Worm (Caenorhabditis elegans): ENCODE measurements around the gene T06D8.2.

DNA sequence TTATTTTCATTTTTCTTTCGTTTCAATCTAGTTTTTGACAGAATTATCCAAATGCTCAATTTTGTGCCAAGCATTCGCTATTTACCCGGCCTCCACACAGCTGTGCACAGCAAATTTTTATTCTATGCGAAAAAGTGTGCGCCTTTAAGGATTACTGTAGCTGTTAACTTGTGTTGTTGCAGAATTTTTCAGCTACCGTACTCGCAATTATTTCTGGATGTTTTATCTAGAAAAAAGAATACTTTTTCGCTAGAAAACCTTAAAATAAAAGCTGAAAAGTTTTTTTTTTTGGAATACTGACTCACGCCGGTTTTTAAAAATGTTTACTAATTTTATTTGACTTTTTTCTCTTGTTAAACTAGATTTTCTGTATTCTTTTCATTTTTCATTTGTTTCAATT lies 15.0 kb downstream of the T06D8.2 start:
- no peak for TF ChIP-seq ama-1 (optimal IDR thresholded peaks at IDR 0.05)
- no peak for TF ChIP-seq B0310.2 (tag; optimal IDR thresholded peaks at IDR 0.05)
- no peak for TF ChIP-seq scrt-1 (GFP tag; IDR thresholded peaks at IDR 0.05)
- no peak for TF ChIP-seq F13C5.2 (tag; optimal IDR thresholded peaks at IDR 0.05)
- no peak for TF ChIP-seq flt-1 (GFP tag; IDR thresholded peaks at IDR 0.05)
- no peak for TF ChIP-seq sea-1 (GFP tag; conservative IDR thresholded peaks at IDR 0.05)
- no peak for TF ChIP-seq pes-1 (GFP tag; IDR thresholded peaks at IDR 0.05)
- TF ChIP-seq tra-4 (tag; optimal IDR thresholded peaks at IDR 0.05): no peak
- TF ChIP-seq hmbx-1 (tag; optimal IDR thresholded peaks at IDR 0.05): no peak
- no peak for TF ChIP-seq aly-1 (tag; optimal IDR thresholded peaks at IDR 0.05)
- TF ChIP-seq ets-7 (tag; optimal IDR thresholded peaks at IDR 0.05): no peak
- TF ChIP-seq ceh-13 (GFP tag; optimal IDR thresholded peaks at IDR 0.05): no peak
- TF ChIP-seq hnd-1 (tag; optimal IDR thresholded peaks at IDR 0.05): no peak

Measured in whole organism, early embryonic.